Worm (Caenorhabditis elegans): ENCODE measurements around the gene hrg-7.

- TF ChIP-seq flt-1 (GFP tag; IDR thresholded peaks at IDR 0.05), result no peak
- no peak for TF ChIP-seq T22C8.4 (GFP tag; IDR thresholded peaks at IDR 0.05)
These were observed 22.1 kb upstream of the hrg-7 start, which contains the start of gene R11D1.7 for ce11 chrV:12719713-12720112.

Measured in whole organism, midembryonic.